Worm (Caenorhabditis elegans): ENCODE measurements around the gene snx-17.

snx-17 gene

DNA sequence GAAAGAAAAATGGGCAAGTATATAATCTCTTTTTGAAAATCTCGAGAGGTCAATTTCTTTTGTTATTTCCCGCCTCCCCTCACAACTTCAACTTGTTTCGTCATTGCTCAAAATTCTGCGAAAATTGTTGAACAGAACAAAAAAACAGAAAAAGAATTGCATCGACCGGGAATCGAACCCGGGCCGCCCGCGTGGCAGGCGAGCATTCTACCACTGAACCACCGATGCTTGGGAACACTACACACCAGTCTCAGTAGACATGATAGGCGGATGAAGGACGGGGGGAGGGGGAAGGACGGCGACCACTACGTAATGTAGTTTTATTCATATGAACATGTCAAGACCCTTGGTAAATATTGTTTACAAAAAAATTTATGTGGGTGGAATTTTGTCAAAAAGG is 987 bp downstream of the snx-17 start:
- TF ChIP-seq nhr-42 (GFP tag; IDR thresholded peaks at IDR 0.05) (peak; percentile 77), spr-3 (GFP tag; optimal IDR thresholded peaks at IDR 0.05) (peak; percentile 73), ZK546.5 (tag; optimal IDR thresholded peaks at IDR 0.05) (no peak), Y48G9A.11 (GFP tag; IDR thresholded peaks at IDR 0.05) (peak; percentile 71), Y5F2A.4 (GFP tag; optimal IDR thresholded peaks at IDR 0.05) (peak; percentile 72), unc-130 (GFP tag; optimal IDR thresholded peaks at IDR 0.05) (peak; percentile 64), T20F7.1 (GFP tag; optimal IDR thresholded peaks at IDR 0.05) (peak; percentile 14), F26F4.8 (GFP tag; conservative IDR thresholded peaks at IDR 0.05) (peak; percentile 80; the same call in 1 of the 2 replicates), zip-2 (tag; optimal IDR thresholded peaks at IDR 0.05) (peak; percentile 11), gei-8 (GFP tag; optimal IDR thresholded peaks at IDR 0.05) (peak; percentile 76), madf-5 (GFP tag; IDR thresholded peaks at IDR 0.05) (peak; percentile 65 to 93; a peak in 3 of 4 replicates), lim-7 (GFP tag; IDR thresholded peaks at IDR 0.05) (peak; percentile 97), jun-1 (tag; optimal IDR thresholded peaks at IDR 0.05) (peak; percentile 56), set-16 (GFP tag; IDR thresholded peaks at IDR 0.05) (peak; percentile 75), ztf-11 (tag; optimal IDR thresholded peaks at IDR 0.05) (no peak), arid-1 (GFP tag; conservative IDR thresholded peaks at IDR 0.05) (no peak; the same call in none of the 2 replicates), egl-27 (tag; optimal IDR thresholded peaks at IDR 0.05) (no peak), dmd-9 (GFP tag; IDR thresholded peaks at IDR 0.05) (peak; percentile 67), Y105C5A.15 (GFP tag; IDR thresholded peaks at IDR 0.05) (peak; percentile 97), duxl-1 (tag; optimal IDR thresholded peaks at IDR 0.05; ENCODE audit: poor library complexity) (no peak), daf-8 (GFP tag; IDR thresholded peaks at IDR 0.05) (no peak), ZK337.2 (GFP tag; IDR thresholded peaks at IDR 0.05) (peak; percentile 84), hif-1 (tag; optimal IDR thresholded peaks at IDR 0.05) (peak; percentile 28 to 75), lin-38 (GFP tag; IDR thresholded peaks at IDR 0.05) (peak; percentile 82), snpc-1.2 (GFP tag; IDR thresholded peaks at IDR 0.05) (no peak; the same call in none of the 2 replicates), madf-9 (GFP tag; conservative IDR thresholded peaks at IDR 0.05) (peak; percentile 88), nhr-28 (tag; optimal IDR thresholded peaks at IDR 0.05) (no peak), ceh-62 (tag; optimal IDR thresholded peaks at IDR 0.05) (no peak), nhr-111 (GFP tag; optimal IDR thresholded peaks at IDR 0.05) (peak; percentile 85), lin-29 (GFP tag; IDR thresholded peaks at IDR 0.05) (peak; percentile 52; the same call in 1 of the 2 replicates), tra-1 (GFP tag; IDR thresholded peaks at IDR 0.05) (peak; percentile 79), zip-11 (GFP tag; IDR thresholded peaks at IDR 0.05) (peak; percentile 59; the same call in 1 of the 2 replicates), daf-16 (GFP tag; optimal IDR thresholded peaks at IDR 0.05) (peak; percentile 59 to 78), daf-16 (tag; optimal IDR thresholded peaks at IDR 0.05) (peak; percentile 72), daf-12 (tag; optimal IDR thresholded peaks at IDR 0.05) (no peak), tag-97 (GFP tag; IDR thresholded peaks at IDR 0.05) (no peak), D1046.2 (GFP tag; IDR thresholded peaks at IDR 0.05) (peak; percentile 87), lin-15B (tag; optimal IDR thresholded peaks at IDR 0.05) (no peak), hlh-11 (tag; optimal IDR thresholded peaks at IDR 0.05) (peak; percentile 76), mep-1 (tag; optimal IDR thresholded peaks at IDR 0.05) (peak; percentile 81), nhr-102 (tag; optimal IDR thresholded peaks at IDR 0.05) (peak; percentile 70), mxl-3 (GFP tag; optimal IDR thresholded peaks at IDR 0.05) (peak; percentile 65), fos-1 (tag; optimal IDR thresholded peaks at IDR 0.05) (no peak), F44E2.7 (GFP tag; IDR thresholded peaks at IDR 0.05) (no peak), nhr-237 (tag; optimal IDR thresholded peaks at IDR 0.05) (no peak), nhr-48 (tag; optimal IDR thresholded peaks at IDR 0.05) (peak; percentile 37), saeg-2 (GFP tag; IDR thresholded peaks at IDR 0.05) (peak; percentile 84), F10B5.3 (tag; optimal IDR thresholded peaks at IDR 0.05) (no peak), mdl-1 (tag; optimal IDR thresholded peaks at IDR 0.05) (peak; percentile 34 to 59), daf-19 (GFP tag; conservative IDR thresholded peaks at IDR 0.05) (no peak), lin-39 (tag; optimal IDR thresholded peaks at IDR 0.05) (no peak), aha-1 (tag) (peak; percentile 97)
